Fruit fly (Drosophila melanogaster) whole organism, embryonic: ENCODE data around the gene CG42538.

Experiments
- B-H2 ChIP-seq: fragments of 200-800 bp; sonication (Bioruptor generic); optimal IDR thresholded peaks from 2 replicates; lab custom pipeline; 2018; ENCODE audit warnings: missing biosample characterization, mild to moderate bottlenecking, missing genetic modification characterization
- CG10209 ChIP-seq: fragments of 200-800 bp; sonication (Bioruptor generic); optimal IDR thresholded peaks from 3 replicates; lab custom pipeline; 2017; ENCODE audit warnings: missing biosample characterization, mild to moderate bottlenecking, missing genetic modification characterization, missing genetic modification reagents
- CG10274 ChIP-seq: fragments of 200-800 bp; sonication (Bioruptor generic); optimal IDR thresholded peaks from 3 replicates; lab custom pipeline; 2017; ENCODE audit warnings: missing biosample characterization, mild to moderate bottlenecking, missing genetic modification characterization
- CG10654 ChIP-seq: fragments of 200-800 bp; sonication (Bioruptor generic); optimal IDR thresholded peaks from 2 replicates; lab custom pipeline; 2016; ENCODE audit warnings: missing biosample characterization, missing genetic modification characterization
- CG11398 ChIP-seq: fragments of 200-800 bp; sonication (Bioruptor generic); optimal IDR thresholded peaks from 2 replicates; lab custom pipeline; 2016; ENCODE audit warnings: missing biosample characterization, missing genetic modification characterization
- CG1233 ChIP-seq: fragments of 200-800 bp; sonication (Bioruptor generic); optimal IDR thresholded peaks from 4 replicates; lab custom pipeline; 2018; ENCODE audit warnings: missing biosample characterization, mild to moderate bottlenecking, missing genetic modification characterization
- CG13894 ChIP-seq: fragments of 200-800 bp; sonication (Bioruptor generic); optimal IDR thresholded peaks from 3 replicates; lab custom pipeline; 2018; ENCODE audit warnings: missing biosample characterization, mild to moderate bottlenecking, missing genetic modification characterization, moderate library complexity
- CG1529 ChIP-seq: fragments of 200-800 bp; sonication (Bioruptor generic); optimal IDR thresholded peaks from 3 replicates; lab custom pipeline; 2018; ENCODE audit warnings: missing biosample characterization, missing genetic modification characterization
- CG18619 ChIP-seq: fragments of 200-800 bp; sonication (Bioruptor generic); optimal IDR thresholded peaks from 3 replicates; lab custom pipeline; 2017; ENCODE audit warnings: missing biosample characterization, mild to moderate bottlenecking, missing genetic modification characterization
- CG2889 ChIP-seq: fragments of 200-800 bp; sonication (Bioruptor generic); IDR thresholded peaks from 3 replicates; pipeline ENCODE4 v1.3.6; 2022; ENCODE audit warnings: missing biosample characterization, missing genetic modification characterization
- CG33213 ChIP-seq: fragments of 200-800 bp; sonication (Bioruptor generic); optimal IDR thresholded peaks from 3 replicates; lab custom pipeline; 2016; ENCODE audit warnings: missing biosample characterization, missing genetic modification characterization
- CG4820 ChIP-seq: fragments of 200-800 bp; sonication (Bioruptor generic); optimal IDR thresholded peaks from 3 replicates; lab custom pipeline; 2016; ENCODE audit warnings: missing biosample characterization, missing genetic modification characterization
- CG6813 ChIP-seq: fragments of 200-800 bp; sonication (Bioruptor generic); optimal IDR thresholded peaks from 2 replicates; lab custom pipeline; 2017; ENCODE audit warnings: missing biosample characterization, missing genetic modification characterization, mild to moderate bottlenecking, moderate library complexity, missing genetic modification reagents
- CG6854 ChIP-seq: fragments of 200-800 bp; sonication (Bioruptor generic); optimal IDR thresholded peaks from 3 replicates; lab custom pipeline; 2017; ENCODE audit warnings: missing biosample characterization, mild to moderate bottlenecking, missing genetic modification characterization
- CG7271 ChIP-seq: fragments of 200-800 bp; sonication (Bioruptor generic); optimal IDR thresholded peaks from 2 replicates; lab custom pipeline; 2018; ENCODE audit warnings: missing biosample characterization, mild to moderate bottlenecking, missing genetic modification characterization, moderate library complexity
- CG7745 ChIP-seq: fragments of 200-800 bp; sonication (Bioruptor generic); optimal IDR thresholded peaks from 2 replicates; lab custom pipeline; 2018; ENCODE audit warnings: missing biosample characterization, mild to moderate bottlenecking, missing genetic modification characterization, moderate library complexity
- CG9932 ChIP-seq: fragments of 200-800 bp; sonication (Bioruptor generic); IDR thresholded peaks from 2 replicates; pipeline ENCODE4 v1.3.6; 2022; ENCODE audit warnings: missing biosample characterization, missing genetic modification characterization
- Drgx ChIP-seq: fragments of 200-800 bp; sonication (Bioruptor generic); IDR thresholded peaks from 2 replicates; pipeline ENCODE4 v1.3.6; 2022; ENCODE audit warnings: missing biosample characterization, missing genetic modification characterization
- HLHmδ ChIP-seq: fragments of 200-800 bp; sonication (Bioruptor generic); optimal IDR thresholded peaks from 2 replicates; lab custom pipeline; 2018; ENCODE audit warnings: missing biosample characterization, mild to moderate bottlenecking, missing genetic modification characterization, moderate library complexity
- Hr3 ChIP-seq: fragments of 200-800 bp; sonication (Bioruptor generic); optimal IDR thresholded peaks from 3 replicates; lab custom pipeline; 2016; ENCODE audit warnings: missing biosample characterization, missing genetic modification characterization
- Hr51 ChIP-seq, 2 experiments: fragments of 200-800 bp; sonication (Bioruptor generic); optimal IDR thresholded peaks; 2 replicates in 1 of 2; 3 replicates in 1 of 2; lab custom pipeline; 2016 to 2018; ENCODE audit warnings: missing biosample characterization in 2 of 2, missing genetic modification characterization in 2 of 2, mild to moderate bottlenecking in 1 of 2, moderate library complexity in 1 of 2
- Hsf ChIP-seq: fragments of 200-800 bp; sonication (Bioruptor generic); optimal IDR thresholded peaks from 3 replicates; lab custom pipeline; 2016; ENCODE audit warnings: missing biosample characterization, missing genetic modification characterization
- NC2β ChIP-seq: fragments of 200-800 bp; sonication (Bioruptor generic); optimal IDR thresholded peaks from 2 replicates; lab custom pipeline; 2016; ENCODE audit warnings: missing biosample characterization, missing genetic modification characterization
- Sox102F ChIP-seq: fragments of 200-800 bp; sonication (Bioruptor generic); optimal IDR thresholded peaks from 2 replicates; lab custom pipeline; 2018; ENCODE audit warnings: missing biosample characterization, mild to moderate bottlenecking, missing genetic modification characterization, moderate library complexity
- Trl ChIP-seq, 3 experiments: fragments of >200 bp in 2 of 3; fragments of 200-800 bp in 1 of 3; sonication (Bioruptor generic) in 1 of 3; optimal IDR thresholded peaks; 2 replicates in 1 of 3; 3 replicates in 2 of 3; lab custom pipeline; 2016 to 2017; ENCODE audit warnings: missing biosample characterization in 1 of 3, missing genetic modification characterization in 1 of 3
- abd-A ChIP-seq: fragments of 200-800 bp; sonication (Bioruptor generic); optimal IDR thresholded peaks from 3 replicates; lab custom pipeline; 2019; ENCODE audit warnings: missing biosample characterization, mild to moderate bottlenecking, missing genetic modification characterization, moderate library complexity
- bsh ChIP-seq, 2 experiments: fragments of 200-800 bp; sonication (Bioruptor generic); optimal IDR thresholded peaks; 2 replicates each; lab custom pipeline; 2017 to 2018; ENCODE audit warnings: mild to moderate bottlenecking in 2 of 2, missing biosample characterization in 2 of 2, missing genetic modification characterization in 2 of 2, moderate library complexity in 1 of 2
- chinmo ChIP-seq: fragments of 200-800 bp; sonication (Bioruptor generic); IDR thresholded peaks from 4 replicates; pipeline ENCODE4 v1.3.6; 2022; ENCODE audit warnings: missing biosample characterization, missing genetic modification characterization; ENCODE audit not compliant: partially characterized antibody
- crc ChIP-seq: fragments of 200-800 bp; sonication (Bioruptor generic); optimal IDR thresholded peaks from 2 replicates; lab custom pipeline; 2016; ENCODE audit warnings: missing biosample characterization, missing genetic modification characterization
- cwo ChIP-seq: fragments of 200-800 bp; sonication (Bioruptor generic); optimal IDR thresholded peaks from 3 replicates; lab custom pipeline; 2017; ENCODE audit warnings: missing biosample characterization, missing genetic modification characterization, mild to moderate bottlenecking, moderate library complexity, missing genetic modification reagents
- dmrt99B ChIP-seq: fragments of 200-800 bp; sonication (Bioruptor generic); optimal IDR thresholded peaks from 2 replicates; lab custom pipeline; 2018; ENCODE audit warnings: missing biosample characterization, mild to moderate bottlenecking, missing genetic modification characterization, moderate library complexity
- ewg ChIP-seq: fragments of 200-800 bp; sonication (Bioruptor generic); optimal IDR thresholded peaks from 3 replicates; lab custom pipeline; 2017; ENCODE audit warnings: mild to moderate bottlenecking, missing biosample characterization, missing genetic modification reagents, missing genetic modification characterization
- gem ChIP-seq: fragments of 200-800 bp; sonication (Bioruptor generic); optimal IDR thresholded peaks from 2 replicates; lab custom pipeline; 2019; ENCODE audit warnings: missing biosample characterization, mild to moderate bottlenecking, missing genetic modification characterization, moderate library complexity
- ham ChIP-seq: fragments of 200-800 bp; sonication (Bioruptor generic); IDR thresholded peaks from 2 replicates; pipeline ENCODE4 v1.3.6; 2022; ENCODE audit warnings: missing biosample characterization, missing genetic modification characterization
- ind ChIP-seq: fragments of 200-800 bp; sonication (Bioruptor generic); optimal IDR thresholded peaks from 3 replicates; lab custom pipeline; 2016; ENCODE audit warnings: missing biosample characterization, missing genetic modification characterization
- nom ChIP-seq: fragments of 200-800 bp; sonication (Bioruptor generic); optimal IDR thresholded peaks from 2 replicates; lab custom pipeline; 2017; ENCODE audit warnings: missing biosample characterization, missing genetic modification characterization, mild to moderate bottlenecking, moderate library complexity, missing genetic modification reagents
- oc ChIP-seq: fragments of 200-800 bp; sonication (Bioruptor generic); optimal IDR thresholded peaks from 2 replicates; lab custom pipeline; 2018; ENCODE audit warnings: missing biosample characterization, mild to moderate bottlenecking, missing genetic modification characterization, moderate library complexity
- row ChIP-seq: fragments of 200-800 bp; sonication (Bioruptor generic); IDR thresholded peaks from 3 replicates; pipeline ENCODE4 v1.3.6; 2022; ENCODE audit warnings: missing biosample characterization, missing genetic modification characterization
- sd ChIP-seq: fragments of 200-800 bp; sonication (Bioruptor generic); optimal IDR thresholded peaks from 3 replicates; lab custom pipeline; 2018; ENCODE audit warnings: missing biosample characterization, mild to moderate bottlenecking, missing genetic modification characterization, moderate library complexity
- sens ChIP-seq: fragments of 200-800 bp; sonication (Bioruptor generic); peaks from one replicate; lab custom pipeline; 2016; ENCODE audit warnings: missing biosample characterization, missing genetic modification characterization
- stc ChIP-seq: fragments of 200-800 bp; sonication (Bioruptor generic); IDR thresholded peaks from 2 replicates; pipeline ENCODE4 v1.3.6; 2022; ENCODE audit warnings: missing biosample characterization, missing genetic modification characterization
- vfl ChIP-seq: fragments of 200-800 bp; sonication (Bioruptor generic); optimal IDR thresholded peaks from 2 replicates; lab custom pipeline; 2016; ENCODE audit warnings: missing biosample characterization, missing genetic modification characterization
- zfh2 ChIP-seq: fragments of 200-800 bp; sonication (Bioruptor generic); optimal IDR thresholded peaks from 2 replicates; lab custom pipeline; 2016; ENCODE audit warnings: missing biosample characterization, missing genetic modification characterization

The CG42538 gene

DNA sequence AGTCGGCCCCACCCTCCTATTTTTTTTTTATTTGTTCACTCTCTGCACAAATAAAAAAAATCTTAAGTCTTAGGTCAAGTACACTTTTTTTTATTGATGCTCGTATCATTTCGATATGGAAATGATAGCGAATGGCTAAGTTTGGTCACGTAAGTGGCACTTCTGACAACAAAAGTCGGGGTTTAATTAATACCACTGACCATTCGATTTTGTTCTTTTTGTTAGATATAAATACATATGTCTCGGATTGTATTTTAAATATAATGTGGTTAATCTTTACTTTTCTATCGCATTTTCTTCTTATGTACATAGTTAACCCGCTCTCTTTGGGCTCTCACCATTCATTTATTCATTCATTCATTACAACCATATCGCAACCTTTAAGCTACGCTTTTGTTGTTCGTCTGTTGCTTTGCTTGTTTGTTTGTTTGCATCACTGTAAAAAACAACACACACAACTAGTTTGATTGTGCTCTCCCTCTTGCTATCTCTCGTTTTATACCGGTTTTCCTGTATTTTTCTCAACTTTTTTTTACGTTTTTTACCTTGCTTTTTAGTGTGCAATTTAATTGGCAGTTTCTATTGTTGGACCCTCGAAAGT lies 32.1 kb upstream of the CG42538 start (continued):
- TF ChIP-seq stc (0 out of 2 replicates have a peak, but pooled peaks have one; percentile 25), CG6854 (GFP tag; lab: Kevin White, UChicago) (no peak), CG1233 (GFP tag; lab: Kevin White, UChicago) (no peak), Sox102F (GFP tag; lab: Kevin White, UChicago) (peak; percentile 1), Hr3 (GFP tag; lab: Kevin White, UChicago) (no peak), row (GFP tag; lab: Robert Waterston, UW) (0 out of 3 replicates have a peak, but pooled peaks have one; percentile 10), CG1529 (no peak), vfl (GFP tag; lab: Kevin White, UChicago) (no peak), nom (GFP tag; lab: Kevin White, UChicago) (peak; percentile 71), CG33213 (GFP tag; lab: Kevin White, UChicago) (no peak), chinmo (GFP tag; lab: Robert Waterston, UW) (0 out of 4 replicates have a peak, but pooled peaks have one; percentile 17), cwo (GFP tag; lab: Kevin White, UChicago) (no peak), ind (GFP tag; lab: Kevin White, UChicago) (no peak), CG18619 (GFP tag; lab: Kevin White, UChicago) (no peak), dmrt99B (peak; percentile 5), NC2β (GFP tag; lab: Kevin White, UChicago) (no peak), CG10209 (GFP tag; lab: Kevin White, UChicago) (no peak), ham (GFP tag; lab: Robert Waterston, UW) (no peak), CG2889 (no peak), crc (GFP tag; lab: Kevin White, UChicago) (peak; percentile 5), CG6813 (no peak), oc (tag; lab: Kevin White, UChicago) (peak; percentile 28), ewg (GFP tag; lab: Kevin White, UChicago) (no peak), CG10274 (no peak), sens (peak; percentile 77), CG9932 (GFP tag; lab: Robert Waterston, UW) (no peak), CG13894 (tag; lab: Kevin White, UChicago) (peak; percentile 4), gem (tag; lab: Kevin White, UChicago) (no peak), Drgx (GFP tag; lab: Robert Waterston, UW) (peak; percentile 29; the same call in 1 of the 2 replicates), zfh2 (no peak), Trl (optimal IDR thresholded peaks at IDR 0.05; lab: Kevin White, UChicago) (peak in 1 of 2 experiments; percentile 18), Trl (GFP tag; optimal IDR thresholded peaks at IDR 0.05; lab: Kevin White, UChicago) (no peak), CG11398 (no peak), CG7745 (tag; lab: Kevin White, UChicago) (no peak), Hr51 (GFP tag; optimal IDR thresholded peaks at IDR 0.05; lab: Kevin White, UChicago) (peak in 1 of 2 experiments; percentile 25), abd-A (peak; percentile 14), bsh (GFP tag; optimal IDR thresholded peaks at IDR 0.05; lab: Kevin White, UChicago) (peak in 1 of 2 experiments; percentile 78), Hsf (GFP tag; lab: Kevin White, UChicago) (no peak), CG4820 (no peak), CG10654 (GFP tag; lab: Kevin White, UChicago) (no peak), CG7271 (tag; lab: Kevin White, UChicago) (no peak), B-H2 (GFP tag; lab: Kevin White, UChicago) (peak; percentile 32), HLHmδ (GFP tag; lab: Kevin White, UChicago) (no peak), sd (tag; lab: Kevin White, UChicago) (peak; percentile 6)
